ENCODE assay signal across 6 fruit fly cellular contexts in the genomic region with DNA sequence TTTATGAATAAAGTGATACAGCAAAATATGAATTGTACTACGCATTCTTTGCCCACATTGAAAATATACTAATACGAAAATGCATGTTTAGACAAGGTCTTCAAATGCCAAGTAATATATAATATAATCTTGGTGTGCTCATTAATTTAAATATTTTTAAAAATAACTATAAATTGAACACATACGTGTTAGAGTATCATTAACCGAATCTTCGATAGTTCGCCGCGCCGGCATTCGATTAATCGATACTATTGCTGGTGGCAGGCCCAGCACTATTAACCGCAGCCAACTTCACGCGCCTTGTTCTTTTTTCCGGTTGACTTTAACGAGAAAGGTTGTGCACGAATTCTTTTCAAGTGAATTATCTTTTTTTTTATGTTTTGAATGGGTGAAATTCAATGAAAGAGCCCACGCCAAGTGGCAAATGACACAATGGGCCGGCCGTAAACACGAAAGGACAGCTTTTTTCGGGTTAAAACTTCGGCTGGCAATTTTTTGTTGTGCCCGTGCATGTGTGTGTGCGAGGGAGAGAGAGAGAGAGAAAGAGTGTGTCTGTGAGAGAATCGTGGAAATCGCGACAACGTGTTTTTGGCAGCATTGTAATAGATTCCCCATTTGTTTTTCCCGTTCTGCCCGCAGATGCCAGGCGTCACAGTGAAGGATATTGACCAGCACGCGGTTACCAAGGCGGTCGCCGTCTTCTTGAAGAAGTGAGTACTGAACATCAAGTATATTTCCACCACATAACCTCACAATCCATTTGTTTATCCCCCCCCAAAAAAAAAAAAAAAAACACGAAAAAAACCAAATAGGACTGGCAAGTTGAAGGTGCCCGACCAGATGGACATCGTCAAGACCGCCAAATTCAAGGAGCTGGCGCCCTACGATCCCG.
TF ChIP-seq lines count a peak whose summit lies in the region.

A gene (plus strand): TSS at position 301 of the 892 bp plus-strand sequence.

- peak; percentile 77 for TF ChIP-seq CTCF in whole organism, embryonic (GFP tag; optimal IDR thresholded peaks at IDR 0.05; lab: Kevin White, UChicago)

TF ChIP-seq in Kc167, 6 proteins besides CTCF, POLR2A, EP300 and RAD21:
- no peak for TF ChIP-seq Myc (optimal IDR thresholded peaks at IDR 0.05; lab: Kevin White, UChicago)
- TF ChIP-seq ttk (optimal IDR thresholded peaks at IDR 0.05; lab: Kevin White, UChicago) = no peak
- TF ChIP-seq h (optimal IDR thresholded peaks at IDR 0.05; lab: Kevin White, UChicago) = no peak
- TF ChIP-seq psq (optimal IDR thresholded peaks at IDR 0.05; lab: Kevin White, UChicago) = peak; percentile 98
- no peak for TF ChIP-seq Sin3A (optimal IDR thresholded peaks at IDR 0.05; lab: Kevin White, UChicago)
- no peak for TF ChIP-seq insv (optimal IDR thresholded peaks at IDR 0.05; lab: Kevin White, UChicago)

TF ChIP-seq in whole organism, adult, 20 proteins besides CTCF, POLR2A, EP300 and RAD21 (continues in another document):
- TF ChIP-seq cic (GFP tag; optimal IDR thresholded peaks at IDR 0.05; lab: Kevin White, UChicago) (no peak), Clk (GFP tag; optimal IDR thresholded peaks at IDR 0.05; lab: Kevin White, UChicago) (peak; percentile 9), CG7101 (tag; optimal IDR thresholded peaks at IDR 0.05; lab: Kevin White, UChicago) (peak; percentile 94), CG1620 (GFP tag; optimal IDR thresholded peaks at IDR 0.05; lab: Kevin White, UChicago) (peak; percentile 90), CG5204 (GFP tag; optimal IDR thresholded peaks at IDR 0.05; lab: Kevin White, UChicago) (peak; percentile 65), CG14711 (tag; optimal IDR thresholded peaks at IDR 0.05; lab: Kevin White, UChicago) (peak; percentile 70), CG7045 (GFP tag; optimal IDR thresholded peaks at IDR 0.05; lab: Kevin White, UChicago) (peak; percentile 58), Mnt (GFP tag; optimal IDR thresholded peaks at IDR 0.05; lab: Kevin White, UChicago) (peak; percentile 93), cnc (optimal IDR thresholded peaks at IDR 0.05; lab: Kevin White, UChicago) (no peak), toe (GFP tag; optimal IDR thresholded peaks at IDR 0.05; lab: Kevin White, UChicago) (peak; percentile 54), ovo (GFP tag; optimal IDR thresholded peaks at IDR 0.05; lab: Kevin White, UChicago) (peak; percentile 88), CG12768 (GFP tag; optimal IDR thresholded peaks at IDR 0.05; lab: Kevin White, UChicago) (peak; percentile 77), pad (GFP tag; optimal IDR thresholded peaks at IDR 0.05; lab: Kevin White, UChicago) (peak; percentile 82), CG11617 (GFP tag; optimal IDR thresholded peaks at IDR 0.05; lab: Kevin White, UChicago) (peak; percentile 94), bab1 (GFP tag; optimal IDR thresholded peaks at IDR 0.05; lab: Kevin White, UChicago) (peak; percentile 92)

TF ChIP-seq in whole organism, embryonic, 481 proteins besides CTCF, POLR2A, EP300 and RAD21 (continues in another document):
- TF ChIP-seq hb (GFP tag; IDR thresholded peaks at IDR 0.05; lab: Robert Waterston, UW; ENCODE audit: partially characterized antibody) = no peak
- TF ChIP-seq so (GFP tag; IDR thresholded peaks at IDR 0.05; lab: Robert Waterston, UW) = peak; percentile 75
- peak; percentile 57 for TF ChIP-seq CoRest (tag; optimal IDR thresholded peaks at IDR 0.05; lab: Kevin White, UChicago)
- TF ChIP-seq inv (GFP tag; IDR thresholded peaks at IDR 0.05; lab: Robert Waterston, UW; ENCODE audit: partially characterized antibody) = 0 out of 2 replicates have a peak, but pooled peaks have one; percentile 2
- peak; percentile 38 for TF ChIP-seq luna (GFP tag; optimal IDR thresholded peaks at IDR 0.05; lab: Kevin White, UChicago)
- peak; percentile 15 to 64 for TF ChIP-seq bsh (GFP tag; optimal IDR thresholded peaks at IDR 0.05; lab: Kevin White, UChicago)
- peak; percentile 73 for TF ChIP-seq CG5180 (GFP tag; optimal IDR thresholded peaks at IDR 0.05; lab: Kevin White, UChicago)
- TF ChIP-seq gcm (GFP tag; optimal IDR thresholded peaks at IDR 0.05; lab: Kevin White, UChicago) = peak; percentile 67
- TF ChIP-seq ato (GFP tag; IDR thresholded peaks at IDR 0.05; lab: Robert Waterston, UW; ENCODE audit: partially characterized antibody) = 0 out of 2 replicates have a peak, but pooled peaks have one; percentile 39
- peak; percentile 54 for TF ChIP-seq Bdp1 (GFP tag; optimal IDR thresholded peaks at IDR 0.05; lab: Kevin White, UChicago)
- TF ChIP-seq Awh (GFP tag; IDR thresholded peaks at IDR 0.05; lab: Robert Waterston, UW) = peak; percentile 75
- peak; percentile 21 for TF ChIP-seq Neu2 (GFP tag; optimal IDR thresholded peaks at IDR 0.05; lab: Kevin White, UChicago; ENCODE audit: borderline replicate concordance)
- peak; percentile 70 for TF ChIP-seq CG2678 (tag; optimal IDR thresholded peaks at IDR 0.05; lab: Kevin White, UChicago)

TF ChIP-seq in whole organism, prepupa, 60 proteins besides CTCF, POLR2A, EP300 and RAD21 (continues in another document):
- TF ChIP-seq CG16779 (tag; optimal IDR thresholded peaks at IDR 0.05; lab: Kevin White, UChicago) = peak; percentile 77
- peak; percentile 43 for TF ChIP-seq dac (GFP tag; optimal IDR thresholded peaks at IDR 0.05; lab: Kevin White, UChicago)
- peak; percentile 58 for TF ChIP-seq fd85E (GFP tag; optimal IDR thresholded peaks at IDR 0.05; lab: Kevin White, UChicago)
- peak; percentile 77 for TF ChIP-seq svp (GFP tag; lab: Kevin White, UChicago)
- TF ChIP-seq lz (GFP tag; optimal IDR thresholded peaks at IDR 0.05; lab: Kevin White, UChicago) = peak; percentile 71
- peak; percentile 48 for TF ChIP-seq dsx (GFP tag; optimal IDR thresholded peaks at IDR 0.05; lab: Kevin White, UChicago; ENCODE audit: poor library complexity, severe bottlenecking)
- TF ChIP-seq esn (GFP tag; optimal IDR thresholded peaks at IDR 0.05; lab: Kevin White, UChicago) = peak; percentile 79
- peak; percentile 73 for TF ChIP-seq net (GFP tag; optimal IDR thresholded peaks at IDR 0.05; lab: Kevin White, UChicago)
- peak; percentile 82 to 85 for TF ChIP-seq ss (GFP tag; optimal IDR thresholded peaks at IDR 0.05; lab: Kevin White, UChicago)
- peak; percentile 1 for TF ChIP-seq CG31627 (GFP tag; optimal IDR thresholded peaks at IDR 0.05; lab: Kevin White, UChicago)
- peak; percentile 50 for TF ChIP-seq cyc (GFP tag; optimal IDR thresholded peaks at IDR 0.05; lab: Kevin White, UChicago)
- peak; percentile 83 for TF ChIP-seq CG6163 (GFP tag; IDR thresholded peaks at IDR 0.05; lab: Robert Waterston, UW)
- peak; percentile 61 for TF ChIP-seq Smox (GFP tag; optimal IDR thresholded peaks at IDR 0.05; lab: Kevin White, UChicago)
- peak; percentile 50 for TF ChIP-seq OdsH (GFP tag; optimal IDR thresholded peaks at IDR 0.05; lab: Kevin White, UChicago)
- peak; percentile 19 for TF ChIP-seq Hr4 (GFP tag; optimal IDR thresholded peaks at IDR 0.05; lab: Kevin White, UChicago)

TF ChIP-seq in whole organism, pupa, 21 proteins besides CTCF, POLR2A, EP300 and RAD21 (continues in another document):
- TF ChIP-seq Pif1B (GFP tag; optimal IDR thresholded peaks at IDR 0.05; lab: Kevin White, UChicago) = peak; percentile 65
- TF ChIP-seq CG15710 (tag; optimal IDR thresholded peaks at IDR 0.05; lab: Kevin White, UChicago) = peak; percentile 38
- no peak for TF ChIP-seq CG32121 (GFP tag; IDR thresholded peaks at IDR 0.05; lab: Robert Waterston, UW)
- no peak for TF ChIP-seq CG10348 (GFP tag; IDR thresholded peaks at IDR 0.05; lab: Robert Waterston, UW)
- no peak for TF ChIP-seq EcR (GFP tag; optimal IDR thresholded peaks at IDR 0.05; lab: Kevin White, UChicago)
- peak; percentile 14 for TF ChIP-seq CG9948 (tag; optimal IDR thresholded peaks at IDR 0.05; lab: Kevin White, UChicago)
- 0 out of 2 replicates have a peak, but pooled peaks have one; percentile 35 for TF ChIP-seq CG12605 (GFP tag; IDR thresholded peaks at IDR 0.05; lab: Robert Waterston, UW)
- peak; percentile 85 for TF ChIP-seq CG4496 (GFP tag; IDR thresholded peaks at IDR 0.05; lab: Robert Waterston, UW)
- TF ChIP-seq CG17806 (tag; optimal IDR thresholded peaks at IDR 0.05; lab: Kevin White, UChicago) = no peak
- TF ChIP-seq CG34367 (tag; optimal IDR thresholded peaks at IDR 0.05; lab: Kevin White, UChicago) = peak; percentile 70
- peak; percentile 15 for TF ChIP-seq CG8301 (tag; optimal IDR thresholded peaks at IDR 0.05; lab: Kevin White, UChicago)
- TF ChIP-seq CG8159 (tag; optimal IDR thresholded peaks at IDR 0.05; lab: Kevin White, UChicago) = peak; percentile 46
- peak; percentile 64 for TF ChIP-seq Pif1A (GFP tag; optimal IDR thresholded peaks at IDR 0.05; lab: Kevin White, UChicago)
- TF ChIP-seq D1 (tag; optimal IDR thresholded peaks at IDR 0.05; lab: Kevin White, UChicago) = no peak
- peak; percentile 57 for TF ChIP-seq rn (GFP tag; IDR thresholded peaks at IDR 0.05; lab: Robert Waterston, UW)
- TF ChIP-seq Snoo (tag; optimal IDR thresholded peaks at IDR 0.05; lab: Kevin White, UChicago) = peak; percentile 83
- TF ChIP-seq CG13204 (GFP tag; optimal IDR thresholded peaks at IDR 0.05; lab: Kevin White, UChicago) = peak; percentile 59

TF ChIP-seq in whole organism, wandering third instar larva, 38 proteins besides CTCF, POLR2A, EP300 and RAD21 (continues in another document):
- no peak for TF ChIP-seq woc (GFP tag; optimal IDR thresholded peaks at IDR 0.05; lab: Kevin White, UChicago)
- no peak for TF ChIP-seq usp (GFP tag; optimal IDR thresholded peaks at IDR 0.05; lab: Kevin White, UChicago)
- no peak for TF ChIP-seq tai (GFP tag; optimal IDR thresholded peaks at IDR 0.05; lab: Kevin White, UChicago)
- peak; percentile 16 for TF ChIP-seq GATAd (GFP tag; optimal IDR thresholded peaks at IDR 0.05; lab: Kevin White, UChicago)
- TF ChIP-seq sage (GFP tag; optimal IDR thresholded peaks at IDR 0.05; lab: Kevin White, UChicago) = peak; percentile 20
- no peak for TF ChIP-seq jim (GFP tag; optimal IDR thresholded peaks at IDR 0.05; lab: Kevin White, UChicago)
- peak; percentile 88 for TF ChIP-seq CG9705 (GFP tag; optimal IDR thresholded peaks at IDR 0.05; lab: Kevin White, UChicago)
- no peak for TF ChIP-seq CrebA (GFP tag; optimal IDR thresholded peaks at IDR 0.05; lab: Kevin White, UChicago; ENCODE audit: borderline replicate concordance)
- no peak for TF ChIP-seq Rel (GFP tag; optimal IDR thresholded peaks at IDR 0.05; lab: Kevin White, UChicago)
- TF ChIP-seq Rel (tag; optimal IDR thresholded peaks at IDR 0.05; lab: Kevin White, UChicago) = peak; percentile 63
- peak; percentile 89 for TF ChIP-seq Sp1 (GFP tag; optimal IDR thresholded peaks at IDR 0.05; lab: Kevin White, UChicago)
- no peak for TF ChIP-seq brk (GFP tag; optimal IDR thresholded peaks at IDR 0.05; lab: Kevin White, UChicago)
- peak; percentile 80 for TF ChIP-seq rgr (GFP tag; optimal IDR thresholded peaks at IDR 0.05; lab: Kevin White, UChicago)
- peak; percentile 52 for TF ChIP-seq fru (GFP tag; optimal IDR thresholded peaks at IDR 0.05; lab: Kevin White, UChicago)
- TF ChIP-seq h (GFP tag; optimal IDR thresholded peaks at IDR 0.05; lab: Kevin White, UChicago) = peak; percentile 58
- TF ChIP-seq Hr83 (GFP tag; optimal IDR thresholded peaks at IDR 0.05; lab: Kevin White, UChicago; ENCODE audit: poor library complexity, severe bottlenecking) = peak; percentile 80
- peak; percentile 45 for TF ChIP-seq sv (GFP tag; optimal IDR thresholded peaks at IDR 0.05; lab: Kevin White, UChicago)
- TF ChIP-seq N (GFP tag; optimal IDR thresholded peaks at IDR 0.05; lab: Kevin White, UChicago) = no peak
- TF ChIP-seq HLH106 (tag; optimal IDR thresholded peaks at IDR 0.05; lab: Kevin White, UChicago) = peak; percentile 59
